Fruit fly (Drosophila melanogaster): Measurements from ENCODE around the gene smog.
A peak's percentile ranks its signal among the peaks of the same experiment; 100 is the strongest.

The smog gene

dm6 chr2L:4887382-4888219 lies 34.9 kb downstream of the smog start (continued):
- TF ChIP-seq vfl (GFP tag; optimal IDR thresholded peaks at IDR 0.05) (no peak), corto (GFP tag; optimal IDR thresholded peaks at IDR 0.05) (peak; percentile 87), ems (GFP tag; optimal IDR thresholded peaks at IDR 0.05) (no peak), Atf-2 (GFP tag; optimal IDR thresholded peaks at IDR 0.05) (peak; percentile 7), CG17829 (tag; optimal IDR thresholded peaks at IDR 0.05) (peak; percentile 45), CG8765 (GFP tag; IDR thresholded peaks at IDR 0.05) (0 out of 2 replicates have a peak, but pooled peaks have one; percentile 42), CG18599 (GFP tag; optimal IDR thresholded peaks at IDR 0.05) (peak; percentile 45), Rfx (GFP tag; IDR thresholded peaks at IDR 0.05) (peak; percentile 80), CG11085 (GFP tag; IDR thresholded peaks at IDR 0.05) (peak; percentile 35), ftz-f1 (GFP tag; optimal IDR thresholded peaks at IDR 0.05) (peak; percentile 17), stc (GFP tag; IDR thresholded peaks at IDR 0.05) (peak; percentile 80), CG12155 (GFP tag; optimal IDR thresholded peaks at IDR 0.05) (peak; percentile 39), hbn (GFP tag; IDR thresholded peaks at IDR 0.05; ENCODE audit: partially characterized antibody) (no peak), CG8089 (GFP tag; optimal IDR thresholded peaks at IDR 0.05) (no peak), Ada2b (GFP tag; IDR thresholded peaks at IDR 0.05) (peak; percentile 73), CG10959 (GFP tag; IDR thresholded peaks at IDR 0.05) (peak; percentile 57; the same call in 1 of the 2 replicates), CG17612 (GFP tag; IDR thresholded peaks at IDR 0.05) (peak; percentile 61), gce (GFP tag; IDR thresholded peaks at IDR 0.05) (peak; percentile 41; the same call in 1 of the 3 replicates), B-H1 (GFP tag; IDR thresholded peaks at IDR 0.05) (peak; percentile 34; the same call in 2 of the 3 replicates), CG3407 (GFP tag; optimal IDR thresholded peaks at IDR 0.05) (no peak), CG5245 (GFP tag; optimal IDR thresholded peaks at IDR 0.05) (peak; percentile 47), slbo (GFP tag; IDR thresholded peaks at IDR 0.05) (peak; percentile 81), tio (GFP tag; optimal IDR thresholded peaks at IDR 0.05) (peak; percentile 58), Fer1 (GFP tag; optimal IDR thresholded peaks at IDR 0.05) (peak; percentile 56), Antp (GFP tag; optimal IDR thresholded peaks at IDR 0.05) (peak; percentile 10), CrebB (tag; optimal IDR thresholded peaks at IDR 0.05) (peak; percentile 27), MBD-R2 (GFP tag; IDR thresholded peaks at IDR 0.05) (0 out of 2 replicates have a peak, but pooled peaks have one; percentile 9), Mrtf (GFP tag; IDR thresholded peaks at IDR 0.05) (peak; percentile 59; the same call in 2 of the 3 replicates), Scr (GFP tag; IDR thresholded peaks at IDR 0.05; ENCODE audit: partially characterized antibody) (no peak), Hr51 (GFP tag; optimal IDR thresholded peaks at IDR 0.05) (peak in 1 of 2 experiments; percentile 72), dimm (GFP tag; IDR thresholded peaks at IDR 0.05) (peak; percentile 33; the same call in 1 of the 2 replicates), esg (GFP tag; conservative IDR thresholded peaks at IDR 0.05) (peak; percentile 69), CG30403 (GFP tag; optimal IDR thresholded peaks at IDR 0.05) (peak; percentile 17), usp (GFP tag; optimal IDR thresholded peaks at IDR 0.05) (no peak), CG2120 (GFP tag; optimal IDR thresholded peaks at IDR 0.05) (peak; percentile 48), trh (GFP tag; optimal IDR thresholded peaks at IDR 0.05) (peak; percentile 38), CG34422 (GFP tag; IDR thresholded peaks at IDR 0.05) (peak; percentile 59), cwo (GFP tag; optimal IDR thresholded peaks at IDR 0.05) (peak; percentile 77), cas (GFP tag; IDR thresholded peaks at IDR 0.05) (0 out of 2 replicates have a peak, but pooled peaks have one; percentile 11), CG7271 (tag; optimal IDR thresholded peaks at IDR 0.05) (peak; percentile 36), Dll (GFP tag; IDR thresholded peaks at IDR 0.05; ENCODE audit: partially characterized antibody) (no peak), gsb-n (tag; optimal IDR thresholded peaks at IDR 0.05) (peak; percentile 41), lbe (GFP tag; optimal IDR thresholded peaks at IDR 0.05) (peak; percentile 87), CG14050 (GFP tag; IDR thresholded peaks at IDR 0.05) (peak; percentile 39; the same call in 2 of the 3 replicates), E2f2 (GFP tag; IDR thresholded peaks at IDR 0.05) (no peak), Chrac-16 (GFP tag; optimal IDR thresholded peaks at IDR 0.05) (peak; percentile 69), zf30C (GFP tag; optimal IDR thresholded peaks at IDR 0.05) (peak; percentile 65), row (GFP tag; IDR thresholded peaks at IDR 0.05) (peak; percentile 66), CG10147 (GFP tag; optimal IDR thresholded peaks at IDR 0.05) (peak; percentile 57)
